Worm (Caenorhabditis elegans) whole organism, late embryonic: ENCODE measurements around the gene tsp-1.

Experiments
- pag-3 ChIP-seq: sonication (generic microtip); optimal IDR thresholded peaks from 2 replicates; lab custom pipeline; 2016; ENCODE audit warnings: missing compliant biosample characterization, missing genetic modification characterization, borderline replicate concordance
- tbx-2 ChIP-seq: sonication (generic microtip); optimal IDR thresholded peaks from 2 replicates; lab custom pipeline; 2016; ENCODE audit warnings: missing genetic modification characterization, missing compliant biosample characterization

ce11 chrIII:8227511-8227910 lies 11.7 kb downstream of the tsp-1 start, which contains the start of gene fbxl-1:
- TF ChIP-seq pag-3: no peak
- peak; percentile 66 for TF ChIP-seq tbx-2
